Worm (Caenorhabditis elegans) whole organism, early embryonic: Measurements from ENCODE around the gene tbc-9.
A peak's percentile ranks its signal among the peaks of the same experiment; 100 is the strongest.

Experiments
- B0310.2 ChIP-seq: sonication (generic microtip); optimal IDR thresholded peaks from 2 replicates; lab custom pipeline; 2016; ENCODE audit warnings: mild to moderate bottlenecking, missing genetic modification characterization, missing compliant biosample characterization
- aly-1 ChIP-seq: sonication (generic microtip); optimal IDR thresholded peaks from 2 replicates; lab custom pipeline; 2016; ENCODE audit warnings: missing genetic modification characterization, missing compliant biosample characterization
- ama-1 ChIP-seq: fragments of 150-350 bp; optimal IDR thresholded peaks from 2 replicates; lab custom pipeline; 2014
- ceh-13 ChIP-seq: fragments of 200-800 bp; sonication (Bioruptor generic); optimal IDR thresholded peaks from 2 replicates; lab custom pipeline; 2018; ENCODE audit warnings: mild to moderate bottlenecking, missing genetic modification characterization, missing compliant biosample characterization
- flt-1 ChIP-seq: fragments of 200-800 bp; sonication (Bioruptor generic); IDR thresholded peaks from 2 replicates; pipeline ENCODE4 v1.3.6; 2022; ENCODE audit warnings: missing genetic modification characterization, missing compliant biosample characterization
- hmbx-1 ChIP-seq: sonication (generic microtip); optimal IDR thresholded peaks from 2 replicates; lab custom pipeline; 2016; ENCODE audit warnings: mild to moderate bottlenecking, missing genetic modification characterization, missing compliant biosample characterization
- hmg-4 ChIP-seq: fragments of 200-800 bp; sonication (Bioruptor generic); optimal IDR thresholded peaks from 2 replicates; lab custom pipeline; 2018; ENCODE audit warnings: mild to moderate bottlenecking, missing genetic modification characterization, missing compliant biosample characterization
- hnd-1 ChIP-seq: sonication (generic microtip); optimal IDR thresholded peaks from 2 replicates; lab custom pipeline; 2016; ENCODE audit warnings: missing genetic modification characterization, missing compliant biosample characterization
- pes-1 ChIP-seq: fragments of 200-800 bp; sonication (Bioruptor generic); IDR thresholded peaks from 2 replicates; pipeline ENCODE4 v1.3.6; 2022; ENCODE audit warnings: missing genetic modification reagents, missing genetic modification characterization, missing compliant biosample characterization
- tra-4 ChIP-seq: sonication (generic microtip); optimal IDR thresholded peaks from 2 replicates; lab custom pipeline; 2017; ENCODE audit warnings: missing genetic modification characterization, missing compliant biosample characterization

- TF ChIP-seq ama-1 (lab: Kevin White, UChicago), result no peak
- no peak for TF ChIP-seq pes-1 (GFP tag; lab: Robert Waterston, UW)
- TF ChIP-seq B0310.2 (tag; lab: Kevin White, UChicago), result no peak
- TF ChIP-seq hmbx-1 (tag; lab: Kevin White, UChicago), result peak; percentile 21
- no peak for TF ChIP-seq hnd-1 (tag; lab: Kevin White, UChicago)
- TF ChIP-seq aly-1 (tag; lab: Kevin White, UChicago), result no peak
- no peak for TF ChIP-seq tra-4 (tag; lab: Kevin White, UChicago)
- no peak for TF ChIP-seq ceh-13 (GFP tag; lab: Kevin White, UChicago)
- TF ChIP-seq hmg-4 (GFP tag; lab: Kevin White, UChicago), result no peak
- no peak for TF ChIP-seq flt-1 (GFP tag; lab: Robert Waterston, UW)
These were observed 46.7 kb upstream of the tbc-9 start for ce11 chrIV:13549350-13549749.
